Worm (Caenorhabditis elegans) whole organism, midembryonic: ENCODE data around the gene Y45F10B.13.

Experiments used
- T22C8.4 ChIP-seq: fragments of 200-800 bp; sonication (Bioruptor generic); IDR thresholded peaks from 2 replicates; pipeline ENCODE4 v1.3.6; 2022; ENCODE audit warnings: missing genetic modification characterization, missing compliant biosample characterization
- cog-1 ChIP-seq: sonication (generic microtip); optimal IDR thresholded peaks from 2 replicates; lab custom pipeline; 2016; ENCODE audit warnings: missing genetic modification characterization, missing compliant biosample characterization
- flt-1 ChIP-seq: fragments of 200-800 bp; sonication (Bioruptor generic); IDR thresholded peaks from 2 replicates; pipeline ENCODE4 v1.3.6; 2022; ENCODE audit warnings: missing genetic modification characterization, missing compliant biosample characterization
- klf-2 ChIP-seq: fragments of 200-800 bp; sonication (Bioruptor generic); conservative IDR thresholded peaks from 2 replicates; pipeline ENCODE4 v1.3.6; 2022; ENCODE audit warnings: missing genetic modification reagents, missing genetic modification characterization, missing compliant biosample characterization
- med-1 ChIP-seq: sonication (generic microtip); optimal IDR thresholded peaks from 2 replicates; lab custom pipeline; 2017; ENCODE audit warnings: missing genetic modification characterization, mild to moderate bottlenecking, missing compliant biosample characterization, antibody characterized with exemption, missing genetic modification reagents; ENCODE audit not compliant: insufficient read depth
- ref-1 ChIP-seq: fragments of 200-800 bp; sonication (Bioruptor generic); conservative IDR thresholded peaks from 2 replicates; pipeline ENCODE4 v1.3.6; 2022; ENCODE audit warnings: missing genetic modification reagents, missing genetic modification characterization, missing compliant biosample characterization
- tab-1 ChIP-seq: fragments of 200-800 bp; sonication (Bioruptor generic); IDR thresholded peaks from 2 replicates; pipeline ENCODE4 v1.3.6; 2022; ENCODE audit warnings: missing genetic modification characterization, missing compliant biosample characterization
- ztf-23 ChIP-seq: fragments of 200-800 bp; sonication (Bioruptor generic); IDR thresholded peaks from 2 replicates; pipeline ENCODE4 v1.3.6; 2022; ENCODE audit warnings: missing genetic modification reagents, missing genetic modification characterization, missing compliant biosample characterization
- ztf-29 ChIP-seq: fragments of 200-800 bp; sonication (Bioruptor generic); IDR thresholded peaks from 2 replicates; pipeline ENCODE4 v1.3.6; 2022; ENCODE audit warnings: missing genetic modification reagents, missing genetic modification characterization, missing compliant biosample characterization

The Y45F10B.13 gene

ce11 chrIV:13508924-13509323 lies 52.6 kb downstream of the Y45F10B.13 start, which contains the start of gene afmd-2:
Gene afmd-2, plus strand, starts transcription at chrIV:13509224.
- TF ChIP-seq ref-1 (GFP tag; lab: Robert Waterston, UW): no peak
- TF ChIP-seq flt-1 (GFP tag; lab: Robert Waterston, UW): no peak
- no peak for TF ChIP-seq ztf-29 (GFP tag; lab: Robert Waterston, UW)
- TF ChIP-seq cog-1: no peak
- TF ChIP-seq ztf-23 (GFP tag; lab: Robert Waterston, UW): no peak

- TF ChIP-seq med-1 (GFP tag; lab: Kevin White, UChicago) (no peak), tab-1 (GFP tag; lab: Robert Waterston, UW) (no peak), klf-2 (GFP tag; lab: Robert Waterston, UW) (no peak), ztf-29 (GFP tag; lab: Robert Waterston, UW) (no peak), cog-1 (no peak), ztf-23 (GFP tag; lab: Robert Waterston, UW) (no peak), flt-1 (GFP tag; lab: Robert Waterston, UW) (no peak), ref-1 (GFP tag; lab: Robert Waterston, UW) (no peak), T22C8.4 (GFP tag; lab: Robert Waterston, UW) (no peak)
These were observed 55.9 kb downstream of the Y45F10B.13 start, which contains the start of gene nlp-17 for ce11 chrIV:13505662-13506061. Gene nlp-17, minus strand, starts transcription at chrIV:13505762.

ce11 chrIV:13505144-13505543 lies 56.4 kb downstream of the Y45F10B.13 start, which contains the start of gene seld-1:
Gene seld-1, plus strand, starts transcription at chrIV:13505444.
- TF ChIP-seq cog-1 (no peak), ztf-23 (GFP tag; lab: Robert Waterston, UW) (no peak), ztf-29 (GFP tag; lab: Robert Waterston, UW) (no peak), ref-1 (GFP tag; lab: Robert Waterston, UW) (no peak), med-1 (GFP tag; lab: Kevin White, UChicago) (no peak), flt-1 (GFP tag; lab: Robert Waterston, UW) (no peak), T22C8.4 (GFP tag; lab: Robert Waterston, UW) (no peak), klf-2 (GFP tag; lab: Robert Waterston, UW) (no peak), tab-1 (GFP tag; lab: Robert Waterston, UW) (no peak)

ce11 chrIV:13504065-13504464 lies 57.5 kb downstream of the Y45F10B.13 start:
- peak; percentile 66 for TF ChIP-seq T22C8.4 (GFP tag; lab: Robert Waterston, UW)
- TF ChIP-seq flt-1 (GFP tag; lab: Robert Waterston, UW): peak; percentile 67
- 0 out of 2 replicates have a peak, but pooled peaks have one; percentile 37 for TF ChIP-seq ztf-23 (GFP tag; lab: Robert Waterston, UW)
- TF ChIP-seq ref-1 (GFP tag; lab: Robert Waterston, UW): 0 out of 2 replicates have a peak, but pooled peaks have one; percentile 17
- TF ChIP-seq tab-1 (GFP tag; lab: Robert Waterston, UW): 0 out of 2 replicates have a peak, but pooled peaks have one; percentile 53

- TF ChIP-seq ref-1 (GFP tag; lab: Robert Waterston, UW): no peak
- TF ChIP-seq tab-1 (GFP tag; lab: Robert Waterston, UW): no peak
- no peak; the same call in 1 of the 2 replicates for TF ChIP-seq T22C8.4 (GFP tag; lab: Robert Waterston, UW)
- no peak for TF ChIP-seq ztf-29 (GFP tag; lab: Robert Waterston, UW)
- TF ChIP-seq ztf-23 (GFP tag; lab: Robert Waterston, UW): no peak
- TF ChIP-seq med-1 (GFP tag; lab: Kevin White, UChicago): no peak
These were observed 58.6 kb downstream of the Y45F10B.13 start, which contains the start of gene tbc-9 for ce11 chrIV:13502806-13503363. Gene tbc-9, minus strand, starts transcription at chrIV:13502856.
